Worm (Caenorhabditis elegans) whole organism, mixed stage, embryonic: ENCODE measurements around the gene str-31.

Experiments used
- blmp-1 ChIP-seq: fragments of 150-350 bp; optimal IDR thresholded peaks from 2 replicates; lab custom pipeline; 2014; ENCODE audit warnings: missing biosample characterization, missing genetic modification characterization
- ces-1 ChIP-seq: fragments of 150-350 bp; optimal IDR thresholded peaks from 2 replicates; lab custom pipeline; 2014; ENCODE audit warnings: missing biosample characterization, missing genetic modification reagents, missing genetic modification characterization
- elt-1 ChIP-seq: sonication (generic microtip); optimal IDR thresholded peaks from 2 replicates; lab custom pipeline; 2017; ENCODE audit warnings: missing genetic modification characterization, mild to moderate bottlenecking, missing compliant biosample characterization, antibody characterized with exemption, moderate library complexity, borderline replicate concordance; ENCODE audit not compliant: insufficient read depth
- lin-13 ChIP-seq: fragments of 150-350 bp; optimal IDR thresholded peaks from 2 replicates; lab custom pipeline; 2014; ENCODE audit warnings: missing biosample characterization, missing genetic modification characterization
- lsy-2 ChIP-seq: fragments of 150-350 bp; optimal IDR thresholded peaks from 2 replicates; lab custom pipeline; 2014; ENCODE audit warnings: missing biosample characterization, missing genetic modification characterization
- mls-2 ChIP-seq: sonication (generic microtip); optimal IDR thresholded peaks from 2 replicates; lab custom pipeline; 2016; ENCODE audit warnings: mild to moderate bottlenecking, missing genetic modification characterization, moderate library complexity, missing compliant biosample characterization
- nhr-12 ChIP-seq: fragments of 150-350 bp; optimal IDR thresholded peaks from 2 replicates; lab custom pipeline; 2014; ENCODE audit warnings: missing biosample characterization, missing genetic modification characterization
- nhr-2 ChIP-seq: fragments of 150-350 bp; optimal IDR thresholded peaks from 2 replicates; lab custom pipeline; 2014; ENCODE audit warnings: missing biosample characterization, missing genetic modification characterization
- nhr-237 ChIP-seq: fragments of 150-350 bp; optimal IDR thresholded peaks from 2 replicates; lab custom pipeline; 2014; ENCODE audit warnings: missing biosample characterization, missing genetic modification characterization
- pha-4 ChIP-seq: fragments of 150-350 bp; optimal IDR thresholded peaks from 2 replicates; lab custom pipeline; 2018; ENCODE audit warnings: missing biosample characterization, missing genetic modification reagents, missing genetic modification characterization
- unc-62 ChIP-seq: fragments of 150-350 bp; optimal IDR thresholded peaks from 2 replicates; lab custom pipeline; 2014; ENCODE audit warnings: missing biosample characterization, missing genetic modification reagents, missing genetic modification characterization
- ztf-11 ChIP-seq: fragments of 150-350 bp; optimal IDR thresholded peaks from 2 replicates; lab custom pipeline; 2014; ENCODE audit warnings: missing biosample characterization, missing genetic modification characterization

DNA sequence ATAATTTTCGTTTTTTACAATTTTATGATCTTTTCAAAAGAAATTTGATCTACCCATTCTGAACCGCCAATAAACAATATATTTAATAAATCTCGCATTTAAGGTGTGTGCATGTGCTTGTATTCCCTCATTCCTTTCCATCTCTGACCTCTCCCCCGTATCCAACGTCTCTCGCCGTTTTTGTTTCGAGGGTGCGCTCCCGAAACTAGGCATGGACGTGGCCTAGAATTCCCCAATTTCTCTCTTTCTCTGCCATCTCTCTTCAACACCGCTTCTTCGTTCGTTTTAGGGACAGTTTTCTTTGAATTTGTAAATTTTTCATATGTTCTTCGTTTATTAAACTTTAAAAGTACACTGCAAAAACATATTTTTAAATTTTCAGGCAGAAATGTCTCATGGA is 43.0 kb downstream of the str-31 start, which contains the start of gene F25E5.1:
- TF ChIP-seq pha-4 (tag; lab: Kevin White, UChicago) (peak; percentile 44), ztf-11 (tag; lab: Kevin White, UChicago) (no peak), mls-2 (tag; lab: Kevin White, UChicago) (no peak), lin-13 (tag; lab: Kevin White, UChicago) (peak; percentile 54), nhr-2 (no peak), nhr-12 (no peak), ces-1 (GFP tag; lab: Kevin White, UChicago) (no peak), elt-1 (tag; lab: Kevin White, UChicago) (no peak), nhr-237 (tag; lab: Kevin White, UChicago) (peak; percentile 31), lsy-2 (tag; lab: Kevin White, UChicago) (peak; percentile 58), unc-62 (GFP tag; lab: Kevin White, UChicago) (no peak), blmp-1 (tag; lab: Kevin White, UChicago) (no peak)
